Fruit fly (Drosophila melanogaster): ENCODE data around the gene out.

Gene out

DNA sequence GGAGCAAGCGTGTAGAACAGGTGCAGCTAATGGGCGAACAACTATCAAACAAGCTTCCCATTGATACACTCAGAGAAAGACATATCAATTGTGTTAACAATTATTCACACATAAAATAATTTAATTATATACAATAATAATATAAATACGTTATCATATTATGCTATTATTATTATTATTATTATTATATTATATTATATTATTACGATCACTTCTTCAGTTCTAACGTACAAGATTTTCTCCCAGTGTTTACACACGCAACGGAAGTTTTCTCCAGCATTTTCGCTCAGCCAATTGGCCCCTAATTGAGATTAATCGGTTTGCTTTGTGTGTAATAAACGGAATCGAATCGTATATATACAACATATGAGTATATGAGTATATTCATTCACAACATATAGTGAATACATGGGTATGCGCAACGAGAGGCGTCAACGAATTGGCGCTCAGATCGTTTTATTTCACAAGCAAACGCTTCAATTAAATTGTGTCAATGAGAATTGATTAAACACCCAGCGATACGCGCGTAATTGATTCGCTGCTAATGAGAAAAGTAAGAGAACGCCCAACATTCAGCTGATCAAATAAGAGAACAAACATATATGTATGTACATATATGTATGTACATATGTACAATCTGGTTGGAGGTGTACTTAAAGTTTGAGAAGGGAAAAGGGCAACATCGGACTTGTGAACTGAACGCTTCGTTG lies 4.7 kb downstream of the out start (continued):
- TF ChIP-seq CG6276 (GFP tag; optimal IDR thresholded peaks at IDR 0.05): peak; percentile 47
- peak; percentile 7 for TF ChIP-seq esn (GFP tag; optimal IDR thresholded peaks at IDR 0.05)
- TF ChIP-seq CG8119 (GFP tag; IDR thresholded peaks at IDR 0.05): peak; percentile 70
- no peak; the same call in 2 of the 3 replicates for TF ChIP-seq eg (GFP tag; IDR thresholded peaks at IDR 0.05)
- TF ChIP-seq CG31627 (GFP tag; optimal IDR thresholded peaks at IDR 0.05): no peak

DNA sequence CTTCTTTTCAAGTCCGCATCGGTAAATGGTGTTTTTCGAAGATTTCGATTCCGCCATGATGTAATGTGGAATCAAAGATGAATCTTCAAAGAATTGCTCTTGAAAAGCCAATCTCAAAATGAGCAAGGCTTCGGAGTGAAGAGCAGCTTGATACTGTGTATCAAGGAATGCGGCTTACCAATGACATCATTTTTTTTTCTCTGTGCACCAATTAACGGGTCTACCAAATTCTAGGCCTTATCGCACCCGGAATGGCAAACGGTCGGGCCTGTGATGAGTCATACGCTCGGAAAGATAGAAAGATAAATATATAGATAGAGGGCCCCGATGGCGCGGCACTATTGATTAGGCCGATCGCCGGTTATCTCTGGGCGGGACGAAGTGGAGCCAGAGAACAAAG lies 5.3 kb downstream of the out start:
- peak; percentile 58 for TF ChIP-seq vri (GFP tag; optimal IDR thresholded peaks at IDR 0.05)
- TF ChIP-seq CG32006 (GFP tag; optimal IDR thresholded peaks at IDR 0.05): no peak

DNA sequence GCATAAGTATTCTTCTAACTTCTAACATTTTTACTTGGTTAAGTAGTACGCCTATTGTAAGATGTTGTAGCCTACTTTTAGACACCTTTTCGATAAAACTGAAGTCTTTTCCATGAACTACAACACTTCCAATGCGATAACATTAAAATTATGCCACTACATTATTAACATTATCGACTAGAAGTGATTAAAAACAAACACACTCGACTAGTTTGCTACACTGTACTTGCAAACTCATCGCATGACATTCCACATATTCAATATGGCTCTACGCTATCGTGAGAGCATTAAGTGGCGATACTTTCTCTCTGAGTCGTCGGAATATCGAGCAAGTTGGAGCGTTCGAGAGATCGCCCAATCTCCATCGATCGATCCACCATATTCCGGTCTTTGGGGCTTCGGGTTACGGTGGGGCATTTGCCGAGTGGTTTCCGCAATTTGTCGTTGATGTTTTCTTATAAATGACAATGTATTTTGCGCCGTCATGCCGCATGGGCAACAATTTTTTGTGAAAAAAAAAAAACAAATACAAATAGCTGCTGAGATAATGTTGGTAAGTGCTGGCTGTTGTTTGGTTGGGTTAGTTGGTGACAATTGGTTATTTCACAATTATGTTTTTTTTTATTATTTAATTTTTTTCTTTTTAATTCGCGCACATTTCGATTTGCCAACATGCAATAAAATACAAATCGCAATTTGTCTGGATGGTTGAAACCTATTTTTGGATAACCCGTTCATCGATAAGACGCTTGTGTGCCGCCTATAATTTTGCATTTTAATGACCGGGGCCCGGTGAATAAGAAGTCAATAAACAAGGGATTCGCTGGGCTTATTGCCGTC lies 6.3 kb downstream of the out start:
- no peak for TF ChIP-seq CG8319 (GFP tag; optimal IDR thresholded peaks at IDR 0.05)
- TF ChIP-seq esn (GFP tag; optimal IDR thresholded peaks at IDR 0.05): no peak
- peak; percentile 71 for TF ChIP-seq Eip78C (GFP tag)
- peak; percentile 27; the same call in 1 of the 3 replicates for TF ChIP-seq CG8119 (GFP tag; IDR thresholded peaks at IDR 0.05)
- no peak for TF ChIP-seq pdm3 (GFP tag; optimal IDR thresholded peaks at IDR 0.05)
- TF ChIP-seq CG4318 (GFP tag; optimal IDR thresholded peaks at IDR 0.05): no peak
- TF ChIP-seq dsx (GFP tag; optimal IDR thresholded peaks at IDR 0.05; ENCODE audit: poor library complexity, severe bottlenecking): peak; percentile 40
- no peak for TF ChIP-seq vri (GFP tag; optimal IDR thresholded peaks at IDR 0.05)
- TF ChIP-seq CG6808 (GFP tag; optimal IDR thresholded peaks at IDR 0.05): no peak
- peak; percentile 1 for TF ChIP-seq Sox102F (GFP tag; optimal IDR thresholded peaks at IDR 0.05)
- TF ChIP-seq CG11762 (GFP tag; optimal IDR thresholded peaks at IDR 0.05; ENCODE audit: insufficient read depth): no peak
- TF ChIP-seq Hr38 (GFP tag; optimal IDR thresholded peaks at IDR 0.05): no peak
- no peak for TF ChIP-seq CG15336 (GFP tag; IDR thresholded peaks at IDR 0.05)
- TF ChIP-seq CG6276 (GFP tag; optimal IDR thresholded peaks at IDR 0.05): no peak
- no peak for TF ChIP-seq cyc (GFP tag; optimal IDR thresholded peaks at IDR 0.05)
- no peak for TF ChIP-seq CG3032 (tag; optimal IDR thresholded peaks at IDR 0.05)
- peak; percentile 79 for TF ChIP-seq svp (GFP tag)
- TF ChIP-seq Hr39 (GFP tag; optimal IDR thresholded peaks at IDR 0.05): no peak
- TF ChIP-seq CG6792 (GFP tag; optimal IDR thresholded peaks at IDR 0.05): no peak
- TF ChIP-seq CG11902 (GFP tag; optimal IDR thresholded peaks at IDR 0.05): no peak
- no peak for TF ChIP-seq topi (GFP tag; optimal IDR thresholded peaks at IDR 0.05)
- TF ChIP-seq CG10631 (GFP tag; optimal IDR thresholded peaks at IDR 0.05): no peak
- TF ChIP-seq Eip93F (GFP tag; optimal IDR thresholded peaks at IDR 0.05): no peak

DNA sequence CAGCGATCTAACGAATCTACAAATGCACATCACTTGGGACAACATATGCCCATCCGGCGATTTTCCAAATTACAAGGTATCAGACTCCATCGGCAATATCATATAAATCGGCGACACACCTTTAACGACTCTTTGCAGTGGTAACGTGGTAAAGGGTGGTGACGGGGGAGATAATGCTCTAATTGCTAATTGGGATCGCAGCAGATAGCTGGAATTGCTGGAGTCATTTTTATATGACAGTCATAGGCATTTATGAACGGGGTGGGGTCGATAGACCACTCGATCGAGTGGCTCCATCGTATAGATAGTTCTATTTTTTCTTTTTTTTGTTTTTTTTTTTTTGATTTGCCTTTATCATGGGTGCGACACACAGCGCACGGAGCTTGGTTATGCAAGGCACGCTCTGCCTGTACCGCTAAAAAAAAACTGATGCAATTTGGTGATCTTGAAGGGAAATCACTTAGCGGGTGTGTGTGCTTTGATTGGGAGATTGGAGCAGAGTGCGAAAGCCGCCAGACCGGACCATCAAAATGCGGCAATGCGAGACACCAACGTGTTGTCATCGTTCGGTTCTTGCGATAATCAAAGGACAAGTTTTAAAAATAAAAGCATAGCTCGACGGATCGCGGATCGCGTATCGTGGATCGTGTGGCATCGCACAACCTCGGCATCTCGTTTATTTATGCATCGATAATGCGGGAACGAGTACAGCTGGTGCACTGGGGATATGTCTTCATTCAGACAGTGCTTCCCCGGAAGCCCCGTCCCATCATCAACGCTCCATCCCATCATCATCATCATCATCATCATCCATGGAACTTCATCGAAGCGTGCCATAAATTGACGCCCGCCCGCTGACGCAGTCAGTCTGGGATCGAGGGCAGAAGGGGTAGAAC lies 7.4 kb downstream of the out start:
- TF ChIP-seq eg (GFP tag; IDR thresholded peaks at IDR 0.05) (peak; percentile 64; the same call in 1 of the 3 replicates), ss (GFP tag; optimal IDR thresholded peaks at IDR 0.05) (peak; percentile 44 to 52), Eip78C (GFP tag) (peak; percentile 55), CG11902 (GFP tag; optimal IDR thresholded peaks at IDR 0.05) (no peak), Hr38 (GFP tag; optimal IDR thresholded peaks at IDR 0.05) (no peak), esn (GFP tag; optimal IDR thresholded peaks at IDR 0.05) (no peak), CG4318 (GFP tag; optimal IDR thresholded peaks at IDR 0.05) (no peak), CG6808 (GFP tag; optimal IDR thresholded peaks at IDR 0.05) (peak; percentile 43), Sox14 (GFP tag; optimal IDR thresholded peaks at IDR 0.05) (no peak), achi (GFP tag; optimal IDR thresholded peaks at IDR 0.05) (no peak), net (GFP tag; optimal IDR thresholded peaks at IDR 0.05) (peak; percentile 28), Blimp-1 (GFP tag; optimal IDR thresholded peaks at IDR 0.05) (no peak), CG6276 (GFP tag; optimal IDR thresholded peaks at IDR 0.05) (no peak), CG6163 (GFP tag; IDR thresholded peaks at IDR 0.05) (0 out of 3 replicates have a peak, but pooled peaks have one; percentile 37), CG3032 (tag; optimal IDR thresholded peaks at IDR 0.05) (no peak), CG6854 (GFP tag; optimal IDR thresholded peaks at IDR 0.05) (peak; percentile 11), Sox102F (GFP tag; optimal IDR thresholded peaks at IDR 0.05) (no peak), CG15336 (GFP tag; IDR thresholded peaks at IDR 0.05) (peak; percentile 27; the same call in 1 of the 2 replicates), CG7368 (GFP tag; optimal IDR thresholded peaks at IDR 0.05) (no peak), Gug (GFP tag; IDR thresholded peaks at IDR 0.05) (0 out of 2 replicates have a peak, but pooled peaks have one; percentile 7), pdm3 (GFP tag; optimal IDR thresholded peaks at IDR 0.05) (no peak), cyc (GFP tag; optimal IDR thresholded peaks at IDR 0.05) (no peak), CG31627 (GFP tag; optimal IDR thresholded peaks at IDR 0.05) (no peak), CG11294 (GFP tag; IDR thresholded peaks at IDR 0.05) (no peak), Ets96B (tag; optimal IDR thresholded peaks at IDR 0.05) (peak; percentile 13), dsx (GFP tag; optimal IDR thresholded peaks at IDR 0.05; ENCODE audit: poor library complexity, severe bottlenecking) (peak; percentile 10), acj6 (GFP tag; optimal IDR thresholded peaks at IDR 0.05) (no peak)

All from whole organism, prepupa.